Worm (Caenorhabditis elegans): ENCODE measurements around the gene lido-12.

DNA sequence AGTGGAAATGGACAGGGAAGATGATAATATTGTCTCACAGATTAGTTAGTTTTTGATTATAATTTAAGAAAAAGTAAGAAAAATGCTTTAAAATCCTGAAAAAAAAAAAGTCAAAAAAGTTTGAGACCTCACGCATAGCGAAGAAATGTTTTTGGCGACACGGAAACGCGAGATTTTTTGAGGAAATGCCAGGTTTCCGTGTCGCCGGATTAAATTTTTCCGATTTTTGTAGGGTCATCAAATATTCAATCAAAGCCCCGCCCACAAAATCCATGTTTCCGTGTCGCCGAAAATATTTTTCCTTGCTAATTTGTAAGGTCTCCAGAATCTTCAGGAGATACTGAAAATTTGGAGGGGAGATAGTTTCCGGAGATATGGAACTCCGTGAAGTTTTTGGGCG lies 13.3 kb upstream of the lido-12 start:
- TF ChIP-seq mdl-1 (tag; optimal IDR thresholded peaks at IDR 0.05) (no peak), elt-3 (tag; optimal IDR thresholded peaks at IDR 0.05) (no peak), nhr-76 (tag; optimal IDR thresholded peaks at IDR 0.05) (no peak)
